Worm (Caenorhabditis elegans): ENCODE data around the gene srsx-10.

The srsx-10 gene

DNA sequence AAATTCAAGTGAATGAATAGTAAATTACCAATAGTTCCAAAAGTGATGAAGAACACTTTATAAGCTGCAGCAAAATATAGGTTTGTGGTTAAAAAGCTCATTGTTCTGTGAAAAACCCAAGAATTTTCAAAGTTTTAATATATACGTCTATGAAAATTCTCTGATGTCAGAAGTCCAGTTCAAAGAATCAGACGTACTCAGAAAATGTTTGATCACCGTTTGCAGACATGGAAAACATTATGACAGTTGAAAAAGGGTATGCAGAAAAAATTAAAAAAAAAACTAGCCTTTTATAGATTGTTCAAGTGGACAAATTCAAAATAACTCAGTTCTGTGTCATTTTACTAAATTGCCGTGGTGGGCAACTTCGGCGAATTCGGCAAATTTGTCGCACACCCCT, at the start of gene srsx-10:
Gene srsx-10 (minus strand): TSS at position 101 of the 400 bp plus-strand sequence.
- TF ChIP-seq eor-1 (tag; optimal IDR thresholded peaks at IDR 0.05) (no peak), egl-27 (tag; optimal IDR thresholded peaks at IDR 0.05) (no peak), pqm-1 (tag; optimal IDR thresholded peaks at IDR 0.05) (no peak), sea-2 (GFP tag; optimal IDR thresholded peaks at IDR 0.05) (no peak)

DNA sequence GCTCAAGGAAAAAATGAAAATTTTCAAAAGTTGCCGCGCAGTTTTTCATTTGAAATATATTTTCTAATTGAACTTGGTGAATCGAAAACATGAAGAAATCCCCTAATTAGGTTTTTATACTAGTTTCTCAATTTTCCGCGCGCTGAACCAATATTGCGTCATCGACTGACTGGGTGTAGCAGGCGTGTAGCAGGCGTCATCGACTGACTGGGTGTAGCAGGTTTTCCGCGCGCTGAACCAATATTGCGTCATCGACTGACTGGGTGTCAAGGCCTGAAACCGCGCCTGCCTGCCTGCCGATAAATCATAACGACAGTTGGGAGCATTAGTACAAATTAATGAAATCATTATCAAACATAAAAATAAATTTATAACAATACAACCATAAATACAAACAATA, 48.8 kb upstream of the srsx-10 start:
- TF ChIP-seq ceh-28 (tag; optimal IDR thresholded peaks at IDR 0.05): no peak
- TF ChIP-seq elt-2 (tag; optimal IDR thresholded peaks at IDR 0.05): peak; percentile 2

DNA sequence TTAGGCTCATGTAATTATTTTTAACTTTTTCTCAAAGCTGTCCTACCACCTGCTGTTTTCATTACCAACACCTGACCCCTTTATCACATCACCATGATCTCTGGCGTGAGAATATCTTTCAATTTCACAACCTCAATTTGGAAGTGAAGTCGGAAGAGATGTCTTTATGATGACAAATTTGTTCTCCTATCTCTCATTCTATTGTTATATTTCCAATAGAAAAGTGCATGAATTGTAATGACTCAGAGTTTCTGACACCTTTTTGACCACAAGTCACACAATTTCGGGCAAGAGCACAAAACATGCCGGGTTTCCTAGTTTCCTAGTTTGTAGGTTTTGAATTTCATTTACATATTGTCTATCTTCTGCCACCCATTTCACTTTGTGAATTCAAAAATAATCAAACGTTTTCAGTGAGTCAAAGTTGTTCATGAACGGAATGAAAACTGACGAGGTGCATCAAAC, 44.3 kb upstream of the srsx-10 start, which contains the start of gene srr-4:
Gene srr-4 (plus strand): TSS at position 415 of the 465 bp plus-strand sequence.
- TF ChIP-seq tbx-2 (tag; optimal IDR thresholded peaks at IDR 0.05): no peak
- TF ChIP-seq eor-1 (tag; optimal IDR thresholded peaks at IDR 0.05): no peak
- TF ChIP-seq pqm-1 (tag; optimal IDR thresholded peaks at IDR 0.05): peak; percentile 28
- no peak for TF ChIP-seq mdl-1 (tag; optimal IDR thresholded peaks at IDR 0.05)
- no peak for TF ChIP-seq hmg-11 (tag; optimal IDR thresholded peaks at IDR 0.05)
- TF ChIP-seq unc-62 (GFP tag; optimal IDR thresholded peaks at IDR 0.05): no peak
- no peak for TF ChIP-seq nhr-28 (tag; optimal IDR thresholded peaks at IDR 0.05)
- no peak for TF ChIP-seq nhr-237 (tag; optimal IDR thresholded peaks at IDR 0.05)

DNA sequence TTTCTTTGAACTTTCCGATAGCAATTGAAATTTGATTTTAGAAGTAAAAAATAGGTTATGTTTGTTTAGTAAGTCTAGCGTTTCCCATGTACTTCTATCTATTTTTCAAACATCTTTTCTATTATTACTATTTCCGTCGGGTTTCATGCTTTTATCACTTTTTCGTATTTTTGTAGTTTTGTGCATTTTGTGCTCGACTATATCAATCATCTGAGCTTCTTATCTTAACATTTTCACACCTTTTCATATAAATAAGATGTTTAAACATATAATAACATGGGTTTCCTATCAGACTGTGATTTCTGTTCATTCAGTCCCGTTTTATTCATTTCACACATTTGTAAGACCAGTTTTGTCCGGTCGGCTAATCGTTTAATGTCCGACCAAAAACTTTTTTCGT, 43.5 kb upstream of the srsx-10 start:
- TF ChIP-seq daf-12 (tag; optimal IDR thresholded peaks at IDR 0.05) (no peak), pqm-1 (tag; optimal IDR thresholded peaks at IDR 0.05) (peak; percentile 85), elt-2 (tag; optimal IDR thresholded peaks at IDR 0.05) (peak; percentile 86), ztf-11 (tag; optimal IDR thresholded peaks at IDR 0.05) (no peak)

DNA sequence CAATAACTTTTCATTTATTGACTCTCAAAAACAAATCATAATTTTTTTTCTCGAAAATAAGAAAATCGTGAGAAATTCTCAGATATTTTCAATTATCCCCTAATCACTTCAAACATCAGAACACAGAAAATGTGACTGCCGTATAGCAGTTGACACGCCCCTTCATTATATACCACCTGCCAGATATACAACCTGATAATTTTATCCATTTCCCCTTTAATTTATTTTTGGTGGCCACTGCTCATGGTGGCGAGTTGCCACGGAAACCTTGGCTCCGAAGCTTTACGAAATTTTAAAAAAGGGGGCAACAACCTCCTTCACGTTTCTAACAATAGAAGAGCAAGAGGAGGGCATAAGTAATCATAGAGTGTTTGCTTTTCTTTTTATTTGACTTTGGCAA, 42.2 kb upstream of the srsx-10 start:
- no peak for TF ChIP-seq sea-2 (GFP tag; optimal IDR thresholded peaks at IDR 0.05)
- no peak for TF ChIP-seq fos-1 (tag; optimal IDR thresholded peaks at IDR 0.05)
- no peak for TF ChIP-seq pha-4 (tag; optimal IDR thresholded peaks at IDR 0.05)
- TF ChIP-seq nhr-43 (tag; optimal IDR thresholded peaks at IDR 0.05; ENCODE audit: poor library complexity, severe bottlenecking): no peak
- TF ChIP-seq unc-39 (tag; optimal IDR thresholded peaks at IDR 0.05): no peak
- no peak for TF ChIP-seq R02D3.7 (tag; optimal IDR thresholded peaks at IDR 0.05)
- no peak for TF ChIP-seq fkh-10 (GFP tag; optimal IDR thresholded peaks at IDR 0.05)
- TF ChIP-seq elt-3 (tag; optimal IDR thresholded peaks at IDR 0.05): no peak

DNA sequence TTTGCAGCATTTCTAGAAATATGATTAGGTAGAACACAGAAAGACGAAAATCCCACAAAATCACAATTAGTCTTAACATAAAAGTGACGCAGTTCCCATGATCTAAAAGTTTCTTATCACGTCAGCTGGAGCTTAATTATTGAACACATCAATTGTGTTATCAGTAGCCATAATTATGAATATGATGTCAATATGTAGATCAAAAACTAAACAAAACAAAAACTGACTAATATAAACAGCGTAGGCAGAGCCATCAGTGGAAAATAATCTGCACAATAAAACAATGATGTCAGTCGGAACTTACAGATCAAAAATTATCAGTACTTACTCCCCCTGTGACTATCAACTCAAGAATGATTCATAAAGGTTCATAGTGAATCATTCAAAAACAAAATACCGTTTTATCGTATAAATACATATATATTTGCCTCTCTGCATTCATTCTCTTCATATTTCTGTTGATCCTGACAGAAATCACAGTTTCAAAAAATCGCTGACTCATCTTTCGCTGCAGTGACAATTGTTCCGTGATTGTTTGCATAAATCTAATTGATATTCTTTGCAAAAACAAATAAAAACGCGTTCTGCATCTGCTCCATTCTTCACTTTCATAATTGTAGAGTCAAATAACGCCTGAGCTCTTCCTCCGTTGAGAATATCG, 37.7 kb upstream of the srsx-10 start, which contains the start of gene srr-6:
Gene srr-6 (plus strand): TSS at position 611 of the 661 bp plus-strand sequence.
- TF ChIP-seq lin-15B (tag; optimal IDR thresholded peaks at IDR 0.05) (no peak), hmg-11 (tag; optimal IDR thresholded peaks at IDR 0.05) (no peak), elt-2 (tag; optimal IDR thresholded peaks at IDR 0.05) (peak; percentile 80), pha-4 (tag; optimal IDR thresholded peaks at IDR 0.05) (no peak), nhr-23 (tag; optimal IDR thresholded peaks at IDR 0.05) (no peak), ceh-82 (tag; optimal IDR thresholded peaks at IDR 0.05) (no peak), ZK546.5 (tag; optimal IDR thresholded peaks at IDR 0.05) (no peak), ztf-4 (tag; optimal IDR thresholded peaks at IDR 0.05) (no peak), pqm-1 (tag; optimal IDR thresholded peaks at IDR 0.05) (peak; percentile 97), tbx-2 (tag; optimal IDR thresholded peaks at IDR 0.05) (no peak), jun-1 (tag; optimal IDR thresholded peaks at IDR 0.05) (peak; percentile 66), elt-3 (tag; optimal IDR thresholded peaks at IDR 0.05) (no peak), ceh-28 (tag; optimal IDR thresholded peaks at IDR 0.05) (no peak), lin-39 (tag; optimal IDR thresholded peaks at IDR 0.05) (no peak), egl-27 (tag; optimal IDR thresholded peaks at IDR 0.05) (peak; percentile 28), ceh-16 (tag; optimal IDR thresholded peaks at IDR 0.05) (no peak), R02D3.7 (tag; optimal IDR thresholded peaks at IDR 0.05) (no peak), nhr-28 (tag; optimal IDR thresholded peaks at IDR 0.05) (no peak), nhr-12 (tag; optimal IDR thresholded peaks at IDR 0.05) (no peak), fos-1 (tag; optimal IDR thresholded peaks at IDR 0.05) (no peak), ztf-11 (tag; optimal IDR thresholded peaks at IDR 0.05) (no peak), sea-2 (GFP tag; optimal IDR thresholded peaks at IDR 0.05) (no peak), nhr-67 (tag; optimal IDR thresholded peaks at IDR 0.05) (no peak), eor-1 (tag; optimal IDR thresholded peaks at IDR 0.05) (no peak), ceh-9 (tag; optimal IDR thresholded peaks at IDR 0.05) (no peak), mdl-1 (tag; optimal IDR thresholded peaks at IDR 0.05) (no peak), nhr-43 (tag; optimal IDR thresholded peaks at IDR 0.05; ENCODE audit: poor library complexity, severe bottlenecking) (no peak), nhr-77 (tag; optimal IDR thresholded peaks at IDR 0.05) (no peak), nhr-237 (tag; optimal IDR thresholded peaks at IDR 0.05) (no peak), zag-1 (tag; optimal IDR thresholded peaks at IDR 0.05) (no peak), skn-1 (tag; optimal IDR thresholded peaks at IDR 0.05) (no peak), snpc-4 (tag; optimal IDR thresholded peaks at IDR 0.05) (no peak), elt-1 (tag; optimal IDR thresholded peaks at IDR 0.05) (no peak), unc-62 (GFP tag; optimal IDR thresholded peaks at IDR 0.05) (no peak)
